Fruit fly (Drosophila melanogaster): Measurements from ENCODE around the gene CG34393.

CG34393 gene

DNA sequence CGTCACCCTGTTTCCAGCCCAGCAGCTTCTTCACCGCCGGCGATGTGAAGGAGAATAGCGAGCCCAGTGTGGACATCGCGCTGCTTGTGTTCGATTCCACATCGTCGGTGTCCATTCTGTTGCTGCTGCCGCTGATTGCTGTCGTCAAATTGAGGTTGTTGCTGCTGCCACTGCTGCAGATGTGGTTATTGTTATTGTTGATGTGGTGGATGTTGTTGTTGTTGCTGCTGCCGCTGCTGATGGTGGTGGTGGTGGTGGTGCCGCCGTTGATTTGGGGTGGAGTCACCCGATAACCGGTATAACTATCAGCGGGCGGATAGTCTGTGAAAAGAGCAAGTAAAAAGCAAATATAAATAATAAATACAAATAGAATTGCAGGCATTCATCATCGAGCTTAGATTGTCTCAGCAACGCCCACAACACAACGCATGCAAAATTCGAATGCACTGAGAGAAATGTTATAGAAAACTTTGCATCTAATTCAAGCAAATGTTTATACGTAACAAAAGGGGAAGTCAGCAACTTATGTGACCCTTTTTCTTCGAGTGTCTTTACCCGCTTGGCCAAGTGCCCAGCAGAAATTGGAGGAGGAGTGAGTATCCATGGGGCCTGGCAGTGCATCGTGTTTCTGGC lies 51.2 kb downstream of the CG34393 start (continued):
- TF ChIP-seq CG4404 (GFP tag; IDR thresholded peaks at IDR 0.05) (no peak), Fer3 (tag; optimal IDR thresholded peaks at IDR 0.05) (no peak), prd (optimal IDR thresholded peaks at IDR 0.05) (no peak), prd (GFP tag; IDR thresholded peaks at IDR 0.05) (no peak), scrt (GFP tag; optimal IDR thresholded peaks at IDR 0.05) (no peak), zf30C (GFP tag; optimal IDR thresholded peaks at IDR 0.05) (peak; percentile 33), CG15514 (GFP tag; optimal IDR thresholded peaks at IDR 0.05) (no peak), fd64A (GFP tag; optimal IDR thresholded peaks at IDR 0.05) (peak; percentile 2), her (GFP tag; optimal IDR thresholded peaks at IDR 0.05) (no peak), crol (GFP tag; IDR thresholded peaks at IDR 0.05) (no peak), pum (GFP tag; optimal IDR thresholded peaks at IDR 0.05) (no peak), hkb (optimal IDR thresholded peaks at IDR 0.05) (no peak), hkb (GFP tag; IDR thresholded peaks at IDR 0.05) (0 out of 2 replicates have a peak, but pooled peaks have one; percentile 30), dmrt11E (tag; optimal IDR thresholded peaks at IDR 0.05) (peak; percentile 19), repo (GFP tag; optimal IDR thresholded peaks at IDR 0.05) (no peak)

DNA sequence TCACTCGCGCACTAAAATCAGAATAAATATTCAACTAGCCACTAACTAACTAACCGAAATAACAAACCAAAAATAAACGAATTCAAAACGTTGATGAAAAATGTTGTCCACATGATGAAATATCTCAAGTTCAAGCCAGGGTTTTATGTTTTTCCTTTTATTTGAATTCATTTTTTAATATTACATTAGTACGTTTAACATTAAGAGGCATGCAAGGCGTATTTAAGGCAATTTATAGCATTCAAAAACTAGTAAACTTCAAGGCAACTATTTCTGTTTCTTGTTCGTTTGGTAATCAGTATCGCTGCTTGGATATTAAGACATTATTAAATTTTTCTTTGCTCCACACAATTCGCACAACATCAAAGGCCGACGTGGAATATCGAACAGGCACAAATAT lies 54.4 kb downstream of the CG34393 start:
- TF ChIP-seq eve (GFP tag; optimal IDR thresholded peaks at IDR 0.05) (peak in 1 of 2 experiments; percentile 82), sens (GFP tag) (no peak), vvl (GFP tag; IDR thresholded peaks at IDR 0.05) (0 out of 2 replicates have a peak, but pooled peaks have one; percentile 1), jing (GFP tag; optimal IDR thresholded peaks at IDR 0.05) (no peak)

DNA sequence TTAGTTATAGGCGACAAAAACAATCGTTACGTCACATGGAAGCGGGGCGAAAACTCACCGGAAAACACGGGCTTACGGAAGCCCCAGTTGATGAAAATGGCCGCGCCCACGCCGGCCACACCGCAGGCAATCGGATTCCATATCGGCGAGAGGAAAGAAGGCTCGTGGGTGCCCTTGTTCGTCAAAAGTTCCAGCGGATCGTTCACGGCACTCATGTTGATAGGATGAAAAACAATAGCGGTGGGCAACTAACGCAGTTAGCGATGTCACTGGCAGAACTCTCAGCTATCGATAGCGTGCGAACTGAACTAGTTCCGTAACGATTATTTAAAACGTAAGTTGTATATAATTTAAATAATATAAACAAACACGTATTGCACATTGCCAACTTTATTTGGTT lies 54.8 kb downstream of the CG34393 start, which contains the start of gene ND-B14.5B:
ND-B14.5B (minus strand) TSS at position 379 of the 400 bp plus-strand sequence.
- TF ChIP-seq Tbp (GFP tag; optimal IDR thresholded peaks at IDR 0.05) (no peak), CG15514 (GFP tag; optimal IDR thresholded peaks at IDR 0.05) (peak; percentile 99), CG8290 (GFP tag; optimal IDR thresholded peaks at IDR 0.05) (no peak), CG8290 (tag; optimal IDR thresholded peaks at IDR 0.05) (peak in 1 of 2 experiments; percentile 1), Poxn (GFP tag; IDR thresholded peaks at IDR 0.05) (no peak), E2f2 (GFP tag; IDR thresholded peaks at IDR 0.05) (peak; percentile 61), mam (GFP tag; optimal IDR thresholded peaks at IDR 0.05) (no peak), CG13287 (GFP tag; IDR thresholded peaks at IDR 0.05; ENCODE audit: partially characterized antibody) (peak; percentile 82), CG14014 (GFP tag; IDR thresholded peaks at IDR 0.05) (no peak), Dp (GFP tag; optimal IDR thresholded peaks at IDR 0.05) (peak; percentile 50), tna (GFP tag; IDR thresholded peaks at IDR 0.05; ENCODE audit: partially characterized antibody) (peak; percentile 46), cg (GFP tag; optimal IDR thresholded peaks at IDR 0.05) (no peak), CG14050 (GFP tag; IDR thresholded peaks at IDR 0.05) (no peak), Myb (GFP tag; optimal IDR thresholded peaks at IDR 0.05) (peak; percentile 90), amos (GFP tag; IDR thresholded peaks at IDR 0.05; ENCODE audit: partially characterized antibody) (peak; percentile 81), CG34224 (GFP tag; IDR thresholded peaks at IDR 0.05; ENCODE audit: partially characterized antibody) (peak; percentile 72), CG6791 (GFP tag; IDR thresholded peaks at IDR 0.05; ENCODE audit: partially characterized antibody) (peak; percentile 76; the same call in 2 of the 3 replicates), CG14860 (GFP tag; IDR thresholded peaks at IDR 0.05; ENCODE audit: partially characterized antibody) (peak; percentile 61), Dll (GFP tag; IDR thresholded peaks at IDR 0.05; ENCODE audit: partially characterized antibody) (peak; percentile 81), Doc3 (GFP tag; IDR thresholded peaks at IDR 0.05; ENCODE audit: partially characterized antibody) (peak; percentile 66; the same call in 2 of the 3 replicates), CG11504 (tag; optimal IDR thresholded peaks at IDR 0.05) (peak; percentile 8), CG1603 (tag; optimal IDR thresholded peaks at IDR 0.05) (peak; percentile 25), bbx (GFP tag; IDR thresholded peaks at IDR 0.05; ENCODE audit: partially characterized antibody) (peak; percentile 82), sens (GFP tag) (peak; percentile 55), unc-4 (GFP tag; IDR thresholded peaks at IDR 0.05; ENCODE audit: partially characterized antibody) (peak; percentile 75), MBD-R2 (GFP tag; IDR thresholded peaks at IDR 0.05) (peak; percentile 41; the same call in 1 of the 2 replicates), ttk (GFP tag; IDR thresholded peaks at IDR 0.05) (no peak), CG1233 (GFP tag; optimal IDR thresholded peaks at IDR 0.05) (no peak), Sry-δ (GFP tag; optimal IDR thresholded peaks at IDR 0.05) (peak; percentile 88), trem (tag; optimal IDR thresholded peaks at IDR 0.05) (peak; percentile 13), Mad (GFP tag; optimal IDR thresholded peaks at IDR 0.05) (no peak)

Measured in whole organism, embryonic.